Fruit fly (Drosophila melanogaster) whole organism, wandering third instar larva: ENCODE measurements around the gene Spn100A.

Experiments used
- CG32264 ChIP-seq: fragments of 200-800 bp; sonication (Bioruptor generic); optimal IDR thresholded peaks from 2 replicates; lab custom pipeline; 2016; ENCODE audit warnings: missing biosample characterization, missing genetic modification characterization
- CG9705 ChIP-seq: fragments of 200-800 bp; sonication (Bioruptor generic); optimal IDR thresholded peaks from 2 replicates; lab custom pipeline; 2018; ENCODE audit warnings: missing biosample characterization, mild to moderate bottlenecking, missing genetic modification characterization
- CrebA ChIP-seq: fragments of 200-800 bp; sonication (Bioruptor generic); optimal IDR thresholded peaks from 2 replicates; lab custom pipeline; 2016; ENCODE audit warnings: missing biosample characterization, mild to moderate bottlenecking, missing genetic modification characterization, borderline replicate concordance
- Dfd ChIP-seq: fragments of >200 bp; optimal IDR thresholded peaks from 2 replicates; lab custom pipeline; 2017; ENCODE audit warnings: missing biosample characterization, missing genetic modification characterization
- GATAd ChIP-seq: sonication (Bioruptor generic); optimal IDR thresholded peaks from 2 replicates; lab custom pipeline; 2016; ENCODE audit warnings: missing biosample characterization, missing genetic modification characterization
- HLH106 ChIP-seq: fragments of 200-800 bp; optimal IDR thresholded peaks from 3 replicates; lab custom pipeline; 2019; ENCODE audit warnings: missing biosample characterization, mild to moderate bottlenecking, missing genetic modification characterization, moderate library complexity
- Hr78 ChIP-seq: fragments of >200 bp; optimal IDR thresholded peaks from 2 replicates; lab custom pipeline; 2017; ENCODE audit warnings: missing biosample characterization, missing genetic modification characterization
- Hr83 ChIP-seq: fragments of 200-300 bp; sonication (Bioruptor generic); optimal IDR thresholded peaks from 2 replicates; lab custom pipeline; 2016; ENCODE audit warnings: missing biosample characterization, mild to moderate bottlenecking, missing genetic modification characterization, moderate library complexity; ENCODE audit not compliant: poor library complexity, severe bottlenecking
- Jra ChIP-seq: sonication (Bioruptor generic); optimal IDR thresholded peaks from 2 replicates; lab custom pipeline; 2016; ENCODE audit warnings: missing biosample characterization, missing genetic modification characterization
- Mio ChIP-seq: sonication (Bioruptor generic); optimal IDR thresholded peaks from 2 replicates; lab custom pipeline; 2016; ENCODE audit warnings: missing biosample characterization, missing genetic modification characterization
- Myc ChIP-seq: fragments of >200 bp; optimal IDR thresholded peaks from 2 replicates; lab custom pipeline; 2017
- N ChIP-seq: fragments of >200 bp; optimal IDR thresholded peaks from 2 replicates; lab custom pipeline; 2018; ENCODE audit warnings: missing biosample characterization, missing external identifiers, missing genetic modification characterization
- OdsH ChIP-seq: fragments of 200-800 bp; sonication (Bioruptor generic); optimal IDR thresholded peaks from 2 replicates; lab custom pipeline; 2016; ENCODE audit warnings: missing biosample characterization, mild to moderate bottlenecking, missing genetic modification characterization
- Sp1 ChIP-seq: fragments of 200-800 bp; sonication (Bioruptor generic); optimal IDR thresholded peaks from 3 replicates; lab custom pipeline; 2019; ENCODE audit warnings: missing biosample characterization, mild to moderate bottlenecking, missing genetic modification characterization, moderate library complexity
- Vsx2 ChIP-seq: fragments of 200-300, 225-300 bp; sonication (Bioruptor generic); optimal IDR thresholded peaks from 2 replicates; lab custom pipeline; 2018; ENCODE audit warnings: missing biosample characterization, missing genetic modification characterization; ENCODE audit not compliant: partially characterized antibody
- brk ChIP-seq: fragments of 200-800 bp; sonication (Bioruptor generic); optimal IDR thresholded peaks from 2 replicates; lab custom pipeline; 2016; ENCODE audit warnings: missing biosample characterization, mild to moderate bottlenecking, missing genetic modification characterization
- dl ChIP-seq, 2 experiments: fragments of 175-275, 200-275 bp in 1 of 2; fragments of 200-275 bp in 1 of 2; sonication (Bioruptor generic); optimal IDR thresholded peaks; lab custom pipeline; 2018; ENCODE audit warnings: mild to moderate bottlenecking in 2 of 2, missing biosample characterization in 2 of 2, missing genetic modification characterization in 2 of 2, moderate library complexity in 2 of 2; ENCODE audit not compliant: partially characterized antibody in 2 of 2, insufficient read depth in 1 of 2
- dmrt93B ChIP-seq: fragments of 200-800 bp; sonication (Bioruptor generic); optimal IDR thresholded peaks from 2 replicates; lab custom pipeline; 2018; ENCODE audit warnings: missing biosample characterization, mild to moderate bottlenecking, missing genetic modification characterization
- ey ChIP-seq: fragments of 200-800 bp; sonication (Bioruptor generic); optimal IDR thresholded peaks from 2 replicates; lab custom pipeline; 2016; ENCODE audit warnings: missing biosample characterization, missing genetic modification characterization
- foxo ChIP-seq, 2 experiments: fragments of 200-800 bp; sonication (Bioruptor generic); optimal IDR thresholded peaks; 2 replicates in 1 of 2; 3 replicates in 1 of 2; lab custom pipeline; 2016 to 2017; ENCODE audit warnings: missing biosample characterization in 2 of 2, missing genetic modification characterization in 2 of 2
- fru ChIP-seq: fragments of 200-800 bp; sonication (Bioruptor generic); optimal IDR thresholded peaks from 3 replicates; lab custom pipeline; 2016; ENCODE audit warnings: missing biosample characterization, mild to moderate bottlenecking, missing genetic modification characterization
- h ChIP-seq: fragments of 200-800 bp; sonication (Bioruptor generic); optimal IDR thresholded peaks from 3 replicates; lab custom pipeline; 2016; ENCODE audit warnings: missing biosample characterization, mild to moderate bottlenecking, missing genetic modification characterization
- lola ChIP-seq: fragments of >200 bp; optimal IDR thresholded peaks from 2 replicates; lab custom pipeline; 2017; ENCODE audit warnings: missing biosample characterization, missing genetic modification characterization
- pan ChIP-seq: fragments of >200 bp; optimal IDR thresholded peaks from 2 replicates; lab custom pipeline; 2017
- psq ChIP-seq: fragments of 200-800 bp; sonication (Bioruptor generic); optimal IDR thresholded peaks from 3 replicates; lab custom pipeline; 2017; ENCODE audit warnings: missing biosample characterization, mild to moderate bottlenecking, missing genetic modification characterization, moderate library complexity
- rgr ChIP-seq: fragments of 200-800 bp; sonication (Bioruptor generic); optimal IDR thresholded peaks from 3 replicates; lab custom pipeline; 2016; ENCODE audit warnings: missing biosample characterization, mild to moderate bottlenecking, missing genetic modification characterization
- sage ChIP-seq: fragments of 200-800 bp; sonication (Bioruptor generic); optimal IDR thresholded peaks from 2 replicates; lab custom pipeline; 2016; ENCODE audit warnings: missing biosample characterization, mild to moderate bottlenecking, missing genetic modification characterization
- sv ChIP-seq: fragments of 200-800 bp; sonication (Bioruptor generic); optimal IDR thresholded peaks from 3 replicates; lab custom pipeline; 2016; ENCODE audit warnings: missing biosample characterization, missing genetic modification characterization
- tai ChIP-seq: sonication (Bioruptor generic); optimal IDR thresholded peaks from 2 replicates; lab custom pipeline; 2016; ENCODE audit warnings: missing biosample characterization, missing genetic modification characterization
- woc ChIP-seq: sonication (Bioruptor generic); optimal IDR thresholded peaks from 2 replicates; lab custom pipeline; 2016; ENCODE audit warnings: missing biosample characterization, mild to moderate bottlenecking, missing genetic modification characterization

Spn100A gene

dm6 chr3R:30722374-30722773 is 31.9 kb downstream of the Spn100A start:
- TF ChIP-seq brk: no peak
- no peak for TF ChIP-seq sage
- TF ChIP-seq OdsH: no peak
- no peak for TF ChIP-seq CG9705 (GFP tag; lab: Kevin White, UChicago)
- TF ChIP-seq Hr83 (GFP tag; lab: Kevin White, UChicago): no peak
- no peak for TF ChIP-seq N (GFP tag; lab: Kevin White, UChicago)
- TF ChIP-seq fru (GFP tag; lab: Kevin White, UChicago): no peak
- TF ChIP-seq, all 38 proteins: peak for 0

DNA sequence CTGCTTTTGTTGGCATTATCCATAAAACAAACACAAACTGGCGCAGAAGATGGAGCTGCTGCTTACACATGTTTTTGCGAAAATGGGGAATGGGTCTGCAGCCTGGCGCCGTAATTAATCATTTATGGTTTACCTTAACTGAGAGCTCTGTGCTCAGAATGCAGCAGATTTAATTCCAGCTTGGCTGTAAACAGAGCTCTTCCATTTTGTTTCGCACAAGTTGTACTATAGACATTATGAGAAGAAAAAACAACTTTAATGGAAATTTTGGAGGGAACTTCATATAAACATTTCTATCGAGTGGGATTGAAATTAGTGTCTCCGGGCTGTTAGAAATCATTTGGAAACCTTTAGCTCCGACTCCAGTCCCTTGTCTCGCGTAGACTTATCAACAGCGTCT is 35.3 kb downstream of the Spn100A start, which contains the start of gene eIF4H2:
Gene eIF4H2, plus strand, starts transcription at position 301 of the 400 bp plus-strand sequence.
- TF ChIP-seq CrebA (GFP tag; lab: Kevin White, UChicago) (no peak), tai (GFP tag; lab: Kevin White, UChicago) (no peak), Hr78 (no peak), fru (GFP tag; lab: Kevin White, UChicago) (no peak), OdsH (no peak), Mio (no peak), rgr (GFP tag; lab: Kevin White, UChicago) (no peak), sv (no peak), GATAd (GFP tag; lab: Kevin White, UChicago) (no peak), Sp1 (GFP tag; lab: Kevin White, UChicago) (no peak), Hr83 (GFP tag; lab: Kevin White, UChicago) (no peak), HLH106 (tag; lab: Kevin White, UChicago) (no peak), woc (GFP tag; lab: Kevin White, UChicago) (no peak)

- TF ChIP-seq dmrt93B (GFP tag; lab: Kevin White, UChicago) (no peak), CG32264 (GFP tag; lab: Kevin White, UChicago) (no peak), CrebA (GFP tag; lab: Kevin White, UChicago) (no peak), foxo (GFP tag; optimal IDR thresholded peaks at IDR 0.05; lab: Kevin White, UChicago) (peak in 1 of 2 experiments; percentile 2), Sp1 (GFP tag; lab: Kevin White, UChicago) (no peak), GATAd (GFP tag; lab: Kevin White, UChicago) (no peak), brk (no peak), Hr78 (no peak)
These were observed 38.6 kb downstream of the Spn100A start for dm6 chr3R:30729013-30729412.

DNA sequence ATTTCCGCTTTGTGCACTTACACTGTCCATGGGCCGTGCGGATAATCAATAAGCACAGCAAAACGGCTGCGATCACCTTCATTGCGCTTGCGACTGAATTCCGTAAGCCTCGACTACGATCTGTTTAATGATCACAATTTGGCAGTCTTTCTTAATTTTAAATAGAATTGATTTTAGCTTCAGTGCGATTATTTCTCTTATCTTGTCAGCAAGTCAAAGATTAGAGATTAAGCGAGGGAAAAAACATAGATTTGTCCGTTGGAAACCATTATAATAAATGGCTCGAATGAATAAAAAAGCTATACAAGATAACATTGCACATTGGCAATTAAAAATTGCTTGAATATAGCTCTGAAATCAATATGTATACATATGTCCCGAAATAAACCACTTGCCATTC is 40.6 kb downstream of the Spn100A start, which contains the start of gene CG11313:
Gene CG11313, minus strand, starts transcription at position 101 of the 400 bp plus-strand sequence.
- no peak for TF ChIP-seq sv
- TF ChIP-seq foxo (GFP tag; optimal IDR thresholded peaks at IDR 0.05; lab: Kevin White, UChicago): no peak
- no peak for TF ChIP-seq CG32264 (GFP tag; lab: Kevin White, UChicago)
- TF ChIP-seq OdsH: no peak
- no peak for TF ChIP-seq Hr78
- no peak for TF ChIP-seq psq (GFP tag; lab: Kevin White, UChicago)
- no peak for TF ChIP-seq dmrt93B (GFP tag; lab: Kevin White, UChicago)
- TF ChIP-seq CG9705 (GFP tag; lab: Kevin White, UChicago): no peak
- TF ChIP-seq brk: no peak
- TF ChIP-seq Sp1 (GFP tag; lab: Kevin White, UChicago): no peak
- no peak for TF ChIP-seq dl (GFP tag; optimal IDR thresholded peaks at IDR 0.05; lab: Kevin White, UChicago; ENCODE audit: insufficient read depth in 1 of 2, partially characterized antibody in 2 of 2)
- no peak for TF ChIP-seq Hr83 (GFP tag; lab: Kevin White, UChicago)
- TF ChIP-seq lola (GFP tag; lab: Kevin White, UChicago): no peak
- TF ChIP-seq tai (GFP tag; lab: Kevin White, UChicago): no peak

dm6 chr3R:30733081-30733480 is 42.6 kb downstream of the Spn100A start:
- TF ChIP-seq OdsH (no peak), Dfd (GFP tag; lab: Kevin White, UChicago) (no peak), brk (no peak), CG9705 (GFP tag; lab: Kevin White, UChicago) (no peak), Jra (GFP tag; lab: Kevin White, UChicago) (no peak), ey (GFP tag; lab: Kevin White, UChicago) (no peak), h (GFP tag; lab: Kevin White, UChicago) (peak; percentile 21), Vsx2 (no peak), pan (lab: Kevin White, UChicago) (no peak), foxo (GFP tag; optimal IDR thresholded peaks at IDR 0.05; lab: Kevin White, UChicago) (peak in 1 of 2 experiments; percentile 34), Myc (no peak)
